Worm (Caenorhabditis elegans): ENCODE measurements around the gene ugt-17.

DNA sequence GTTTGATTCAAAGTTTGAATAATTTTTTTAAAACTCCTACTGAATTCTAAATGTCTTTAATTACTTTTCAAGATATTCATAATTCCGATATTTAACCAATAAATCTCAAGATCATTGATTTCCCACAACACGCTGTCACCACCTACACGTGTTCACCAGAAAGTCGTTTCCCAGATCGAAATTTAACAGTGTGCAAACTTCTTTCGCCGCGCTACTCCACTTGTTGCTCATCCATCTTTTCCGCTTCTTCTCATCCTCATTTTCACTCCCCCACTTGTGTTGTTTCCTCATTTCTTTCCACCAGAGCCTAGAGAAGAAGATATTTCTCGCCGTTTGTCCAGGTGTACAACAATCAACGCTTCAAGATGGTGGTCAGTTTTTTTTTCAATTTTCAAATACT, 40.9 kb upstream of the ugt-17 start, which contains the start of gene C51E3.9:
- TF ChIP-seq nhr-90 (tag; optimal IDR thresholded peaks at IDR 0.05) (no peak), dpl-1 (GFP tag; optimal IDR thresholded peaks at IDR 0.05) (no peak), lin-26 (GFP tag; IDR thresholded peaks at IDR 0.05) (no peak), ama-1 (optimal IDR thresholded peaks at IDR 0.05) (no peak), ama-1 (GFP tag; optimal IDR thresholded peaks at IDR 0.05) (no peak), ceh-91 (GFP tag; IDR thresholded peaks at IDR 0.05) (no peak), sdz-38 (tag; optimal IDR thresholded peaks at IDR 0.05) (no peak), unc-62 (GFP tag; optimal IDR thresholded peaks at IDR 0.05) (no peak), C06A6.2 (GFP tag; conservative IDR thresholded peaks at IDR 0.05) (no peak), B0035.1 (tag; optimal IDR thresholded peaks at IDR 0.05) (no peak), ztf-28 (GFP tag; IDR thresholded peaks at IDR 0.05) (no peak), hlh-12 (tag; optimal IDR thresholded peaks at IDR 0.05) (no peak), ztf-25 (GFP tag; IDR thresholded peaks at IDR 0.05) (no peak)
